Worm (Caenorhabditis elegans) whole organism, late embryonic: Measurements from ENCODE around the gene F14B8.5.

Experiments
- ahr-1 ChIP-seq: sonication (generic microtip); optimal IDR thresholded peaks from 2 replicates; lab custom pipeline; 2016; ENCODE audit warnings: missing genetic modification characterization, missing compliant biosample characterization
- ceh-45 ChIP-seq: fragments of 200-800 bp; sonication (Bioruptor generic); IDR thresholded peaks from 2 replicates; pipeline ENCODE4 v1.3.6; 2022; ENCODE audit warnings: missing genetic modification reagents, missing genetic modification characterization, missing compliant biosample characterization
- ceh-48 ChIP-seq: sonication (generic microtip); optimal IDR thresholded peaks from 2 replicates; lab custom pipeline; 2016; ENCODE audit warnings: missing genetic modification characterization, inconsistent platforms, missing compliant biosample characterization
- sox-4 ChIP-seq: sonication (generic microtip); optimal IDR thresholded peaks from 2 replicates; lab custom pipeline; 2017; ENCODE audit warnings: mild to moderate bottlenecking, missing genetic modification characterization, inconsistent platforms, missing compliant biosample characterization

DNA sequence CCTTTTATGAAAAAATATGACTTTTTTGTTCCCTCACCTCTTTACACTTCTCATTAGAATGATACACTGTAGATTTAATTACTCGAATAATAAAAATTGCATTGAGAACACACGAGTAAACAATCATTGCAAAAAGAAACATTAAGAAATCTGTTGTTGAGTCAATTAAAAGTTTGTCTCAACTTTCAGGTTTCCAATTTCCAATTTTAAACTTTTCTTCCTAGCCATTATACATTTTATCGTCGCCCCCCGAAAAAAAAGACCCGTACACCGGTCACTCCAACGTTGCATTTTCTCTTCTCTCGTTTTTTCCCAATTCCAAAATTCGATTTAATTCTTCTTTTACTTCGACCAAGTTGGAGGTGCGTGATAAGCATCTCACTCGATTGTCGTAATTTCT, 11.4 kb upstream of the F14B8.5 start, which contains the start of gene C16E9.1:
- TF ChIP-seq sox-4 (tag; lab: Kevin White, UChicago) = no peak
- no peak for TF ChIP-seq ahr-1 (tag; lab: Kevin White, UChicago)
- no peak for TF ChIP-seq ceh-45
- TF ChIP-seq ceh-48 (tag; lab: Kevin White, UChicago) = no peak
